Fruit fly (Drosophila melanogaster) whole organism, embryonic: ENCODE results near the gene Coq7.

ENCODE experiments used
- CG10274 ChIP-seq: fragments of 200-800 bp; sonication (Bioruptor generic); optimal IDR thresholded peaks from 3 replicates; lab custom pipeline; 2017; ENCODE audit warnings: missing biosample characterization, mild to moderate bottlenecking, missing genetic modification characterization
- CG10321 ChIP-seq: fragments of 200-800 bp; sonication (Bioruptor generic); IDR thresholded peaks from 2 replicates; pipeline ENCODE4 v1.3.6; 2022; ENCODE audit warnings: missing biosample characterization, missing genetic modification characterization
- CG10565 ChIP-seq: fragments of 200-800 bp; sonication (Bioruptor generic); optimal IDR thresholded peaks from 3 replicates; lab custom pipeline; 2016; ENCODE audit warnings: missing biosample characterization, mild to moderate bottlenecking, missing genetic modification characterization
- CG11504 ChIP-seq: fragments of 200-800 bp; sonication (Bioruptor generic); optimal IDR thresholded peaks from 3 replicates; lab custom pipeline; 2019; ENCODE audit warnings: missing biosample characterization, mild to moderate bottlenecking, missing genetic modification characterization, moderate library complexity
- CG12071 ChIP-seq: fragments of 200-800 bp; sonication (Bioruptor generic); optimal IDR thresholded peaks from 3 replicates; lab custom pipeline; 2018; ENCODE audit warnings: missing biosample characterization, mild to moderate bottlenecking, missing genetic modification characterization
- CG1233 ChIP-seq: fragments of 200-800 bp; sonication (Bioruptor generic); optimal IDR thresholded peaks from 4 replicates; lab custom pipeline; 2018; ENCODE audit warnings: missing biosample characterization, mild to moderate bottlenecking, missing genetic modification characterization
- CG13624 ChIP-seq: fragments of 200-800 bp; sonication (Bioruptor generic); optimal IDR thresholded peaks from 2 replicates; lab custom pipeline; 2016; ENCODE audit warnings: missing biosample characterization, missing genetic modification characterization
- CG16813 ChIP-seq: fragments of 200-800 bp; sonication (Bioruptor generic); IDR thresholded peaks from 3 replicates; pipeline ENCODE4 v1.3.6; 2022; ENCODE audit warnings: missing biosample characterization, missing genetic modification characterization; ENCODE audit not compliant: partially characterized antibody
- CG17829 ChIP-seq: fragments of 200-800 bp; optimal IDR thresholded peaks from 2 replicates; lab custom pipeline; 2019; ENCODE audit warnings: missing biosample characterization, mild to moderate bottlenecking, missing genetic modification characterization, moderate library complexity
- CG2116 ChIP-seq: fragments of 200-800 bp; sonication (Bioruptor generic); optimal IDR thresholded peaks from 3 replicates; lab custom pipeline; 2018; ENCODE audit warnings: missing biosample characterization, mild to moderate bottlenecking, missing genetic modification characterization
- CG2199 ChIP-seq: fragments of 200-800 bp; sonication (Bioruptor generic); IDR thresholded peaks from 3 replicates; pipeline ENCODE4 v1.3.6; 2022; ENCODE audit warnings: missing biosample characterization, missing genetic modification characterization
- CG2202 ChIP-seq: fragments of 200-800 bp; sonication (Bioruptor generic); optimal IDR thresholded peaks from 2 replicates; lab custom pipeline; 2018; ENCODE audit warnings: missing biosample characterization, mild to moderate bottlenecking, missing genetic modification characterization
- CG30020 ChIP-seq: fragments of 200-800 bp; optimal IDR thresholded peaks from 2 replicates; lab custom pipeline; 2019; ENCODE audit warnings: missing biosample characterization, mild to moderate bottlenecking, missing genetic modification characterization, moderate library complexity
- CG3163 ChIP-seq: fragments of 200-800 bp; sonication (Bioruptor generic); optimal IDR thresholded peaks from 3 replicates; lab custom pipeline; 2016; ENCODE audit warnings: missing biosample characterization, missing genetic modification characterization
- CG6272 ChIP-seq: fragments of 200-800 bp; sonication (Bioruptor generic); IDR thresholded peaks from 2 replicates; pipeline ENCODE4 v1.3.6; 2022; ENCODE audit warnings: missing biosample characterization, missing genetic modification characterization
- CG6654 ChIP-seq: fragments of 200-800 bp; sonication (Bioruptor generic); optimal IDR thresholded peaks from 2 replicates; lab custom pipeline; 2017; ENCODE audit warnings: missing biosample characterization, mild to moderate bottlenecking, missing genetic modification characterization
- CG6791 ChIP-seq: fragments of 200-800 bp; sonication (Bioruptor generic); IDR thresholded peaks from 3 replicates; pipeline ENCODE4 v1.3.6; 2022; ENCODE audit warnings: missing biosample characterization, missing genetic modification characterization; ENCODE audit not compliant: partially characterized antibody
- CG7928 ChIP-seq: fragments of 200-800 bp; sonication (Bioruptor generic); optimal IDR thresholded peaks from 2 replicates; lab custom pipeline; 2017; ENCODE audit warnings: missing biosample characterization, mild to moderate bottlenecking, missing genetic modification characterization
- CG7963 ChIP-seq: fragments of 200-800 bp; sonication (Bioruptor generic); IDR thresholded peaks from 3 replicates; pipeline ENCODE4 v1.3.6; 2022; ENCODE audit warnings: missing biosample characterization, missing genetic modification characterization; ENCODE audit not compliant: partially characterized antibody
- CG8089 ChIP-seq: fragments of 200-800 bp; sonication (Bioruptor generic); optimal IDR thresholded peaks from 3 replicates; lab custom pipeline; 2016; ENCODE audit warnings: missing biosample characterization, missing genetic modification characterization
- CG8765 ChIP-seq: fragments of 200-800 bp; sonication (Bioruptor generic); IDR thresholded peaks from 2 replicates; pipeline ENCODE4 v1.3.6; 2022; ENCODE audit warnings: missing biosample characterization, missing genetic modification characterization
- D19B ChIP-seq: fragments of 200-800 bp; sonication (Bioruptor generic); optimal IDR thresholded peaks from 2 replicates; lab custom pipeline; 2017; ENCODE audit warnings: missing biosample characterization, mild to moderate bottlenecking, missing genetic modification characterization
- Doc3 ChIP-seq: fragments of 200-800 bp; sonication (Bioruptor generic); IDR thresholded peaks from 3 replicates; pipeline ENCODE4 v1.3.6; 2022; ENCODE audit warnings: missing biosample characterization, missing genetic modification characterization; ENCODE audit not compliant: partially characterized antibody
- Dref ChIP-seq: fragments of 200-800 bp; sonication (Bioruptor generic); IDR thresholded peaks from 2 replicates; pipeline ENCODE4 v1.3.6; 2022; ENCODE audit warnings: missing biosample characterization, missing genetic modification characterization
- E2f1 ChIP-seq: fragments of 200-800 bp; sonication (Bioruptor generic); IDR thresholded peaks from 2 replicates; pipeline ENCODE4 v1.3.6; 2022; ENCODE audit warnings: missing biosample characterization, missing genetic modification characterization
- Elba2 ChIP-seq: fragments of 200-800 bp; sonication (Bioruptor generic); optimal IDR thresholded peaks from 3 replicates; lab custom pipeline; 2016; ENCODE audit warnings: missing biosample characterization, missing genetic modification characterization
- Hmx ChIP-seq: fragments of 200-800 bp; sonication (Bioruptor generic); optimal IDR thresholded peaks from 2 replicates; lab custom pipeline; 2016; ENCODE audit warnings: missing biosample characterization, missing genetic modification characterization
- Hr39 ChIP-seq: fragments of >200 bp; optimal IDR thresholded peaks from 2 replicates; lab custom pipeline; 2017
- MBD-R2 ChIP-seq: fragments of 200-800 bp; sonication (Bioruptor generic); IDR thresholded peaks from 2 replicates; pipeline ENCODE4 v1.3.6; 2022; ENCODE audit warnings: missing biosample characterization, missing genetic modification characterization
- Mad ChIP-seq: fragments of 200-800 bp; sonication (Bioruptor generic); optimal IDR thresholded peaks from 2 replicates; lab custom pipeline; 2016; ENCODE audit warnings: missing biosample characterization, missing genetic modification characterization
- Max ChIP-seq: fragments of 200-800 bp; sonication (Bioruptor generic); optimal IDR thresholded peaks from 2 replicates; lab custom pipeline; 2016; ENCODE audit warnings: missing biosample characterization, mild to moderate bottlenecking, missing genetic modification characterization
- Mrtf ChIP-seq: fragments of 200-800 bp; sonication (Bioruptor generic); IDR thresholded peaks from 3 replicates; pipeline ENCODE4 v1.3.6; 2022; ENCODE audit warnings: missing biosample characterization, missing genetic modification characterization
- Nf-YB ChIP-seq: fragments of 200-800 bp; sonication (Bioruptor generic); optimal IDR thresholded peaks from 3 replicates; lab custom pipeline; 2019; ENCODE audit warnings: missing biosample characterization, mild to moderate bottlenecking, missing genetic modification characterization, moderate library complexity
- Scr ChIP-seq: fragments of 200-800 bp; sonication (Bioruptor generic); IDR thresholded peaks from 2 replicates; pipeline ENCODE4 v1.3.6; 2022; ENCODE audit warnings: missing biosample characterization, missing genetic modification characterization; ENCODE audit not compliant: partially characterized antibody
- Usf ChIP-seq: fragments of 200-800 bp; sonication (Bioruptor generic); optimal IDR thresholded peaks from 2 replicates; lab custom pipeline; 2017; ENCODE audit warnings: missing genotype, missing biosample characterization, missing genetic modification characterization
- ab ChIP-seq: fragments of 200-800 bp; sonication (Bioruptor generic); optimal IDR thresholded peaks from 2 replicates; lab custom pipeline; 2016; ENCODE audit warnings: missing biosample characterization, missing genetic modification characterization
- bigmax ChIP-seq: fragments of 200-800 bp; sonication (Bioruptor generic); optimal IDR thresholded peaks from 2 replicates; lab custom pipeline; 2018; ENCODE audit warnings: missing biosample characterization, mild to moderate bottlenecking, missing genetic modification characterization
- corto ChIP-seq: fragments of 200-800 bp; sonication (Bioruptor generic); optimal IDR thresholded peaks from 2 replicates; lab custom pipeline; 2016; ENCODE audit warnings: missing biosample characterization, mild to moderate bottlenecking, missing genetic modification characterization, moderate library complexity
- croc ChIP-seq: fragments of 200-800 bp; sonication (Bioruptor generic); conservative IDR thresholded peaks from 3 replicates; pipeline ENCODE4 v1.3.6; 2022; ENCODE audit warnings: missing biosample characterization, missing genetic modification characterization
- emc ChIP-seq: fragments of 200-800 bp; sonication (Bioruptor generic); optimal IDR thresholded peaks from 2 replicates; lab custom pipeline; 2016; ENCODE audit warnings: missing biosample characterization, missing genetic modification characterization
- esg ChIP-seq: fragments of 200-800 bp; sonication (Bioruptor generic); conservative IDR thresholded peaks from 2 replicates; pipeline ENCODE4 v1.3.6; 2022; ENCODE audit warnings: missing biosample characterization, missing genetic modification characterization
- gem ChIP-seq: fragments of 200-800 bp; sonication (Bioruptor generic); optimal IDR thresholded peaks from 2 replicates; lab custom pipeline; 2019; ENCODE audit warnings: missing biosample characterization, mild to moderate bottlenecking, missing genetic modification characterization, moderate library complexity
- hbn ChIP-seq: fragments of 200-800 bp; sonication (Bioruptor generic); IDR thresholded peaks from 2 replicates; pipeline ENCODE4 v1.3.6; 2022; ENCODE audit warnings: missing biosample characterization, missing genetic modification characterization; ENCODE audit not compliant: partially characterized antibody
- jumu ChIP-seq: fragments of 200-800 bp; sonication (Bioruptor generic); optimal IDR thresholded peaks from 3 replicates; lab custom pipeline; 2016; ENCODE audit warnings: missing biosample characterization, missing genetic modification characterization
- ken ChIP-seq: fragments of 200-800 bp; sonication (Bioruptor generic); IDR thresholded peaks from 3 replicates; pipeline ENCODE4 v1.3.6; 2022; ENCODE audit warnings: missing biosample characterization, missing genetic modification characterization
- pnt ChIP-seq: fragments of 200-800 bp; sonication (Bioruptor generic); optimal IDR thresholded peaks from 3 replicates; lab custom pipeline; 2016; ENCODE audit warnings: missing biosample characterization, missing genetic modification characterization
- prd ChIP-seq, 3 experiments: fragments of >200 bp in 2 of 3; fragments of 200-800 bp in 1 of 3; sonication (Bioruptor generic) in 1 of 3; optimal IDR thresholded peaks in 2 of 3; IDR thresholded peaks in 1 of 3; 2 replicates in 2 of 3; 3 replicates in 1 of 3; pipeline versions ENCODE4 v1.3.6 to Lab custom; 2017 to 2022; ENCODE audit warnings: missing biosample characterization in 1 of 3, missing genetic modification characterization in 1 of 3
- pros ChIP-seq: fragments of 200-800 bp; sonication (Bioruptor generic); optimal IDR thresholded peaks from 3 replicates; lab custom pipeline; 2019; ENCODE audit warnings: missing biosample characterization, mild to moderate bottlenecking, missing genetic modification characterization, moderate library complexity
- sc ChIP-seq, 3 experiments: fragments of >200 bp in 2 of 3; fragments of 200-800 bp in 1 of 3; sonication (Bioruptor generic) in 1 of 3; optimal IDR thresholded peaks; 2 replicates in 2 of 3; 3 replicates in 1 of 3; lab custom pipeline; 2017; ENCODE audit warnings: mild to moderate bottlenecking in 1 of 3, missing biosample characterization in 1 of 3, missing genetic modification characterization in 1 of 3, missing genetic modification reagents in 1 of 3
- zfh1 ChIP-seq: fragments of 200-800 bp; sonication (Bioruptor generic); IDR thresholded peaks from 3 replicates; pipeline ENCODE4 v1.3.6; 2022; ENCODE audit warnings: missing biosample characterization, missing genetic modification characterization

Coq7 gene

dm6 chrX:6820703-6821102 lies 49.7 kb downstream of the Coq7 start, which contains the start of the genes Nf-YC and xit (continued):
- TF ChIP-seq hbn (GFP tag; lab: Robert Waterston, UW) (peak; percentile 51; the same call in 1 of the 2 replicates), MBD-R2 (GFP tag; lab: Robert Waterston, UW) (peak; percentile 95), CG2202 (tag; lab: Kevin White, UChicago) (no peak), CG8765 (GFP tag; lab: Robert Waterston, UW) (no peak), CG17829 (tag; lab: Kevin White, UChicago) (peak; percentile 26), Mad (no peak), ab (GFP tag; lab: Kevin White, UChicago) (no peak), pnt (GFP tag; lab: Kevin White, UChicago) (no peak), CG8089 (GFP tag; lab: Kevin White, UChicago) (no peak), prd (optimal IDR thresholded peaks at IDR 0.05; lab: Kevin White, UChicago) (no peak), prd (GFP tag; IDR thresholded peaks at IDR 0.05; lab: Robert Waterston, UW) (0 out of 3 replicates have a peak, but pooled peaks have one; percentile 17), Nf-YB (GFP tag; lab: Kevin White, UChicago) (no peak), CG10565 (GFP tag; lab: Kevin White, UChicago) (no peak), CG12071 (GFP tag; lab: Kevin White, UChicago) (no peak), CG6791 (GFP tag; lab: Robert Waterston, UW) (0 out of 3 replicates have a peak, but pooled peaks have one; percentile 62), CG3163 (GFP tag; lab: Kevin White, UChicago) (no peak), CG7963 (GFP tag; lab: Robert Waterston, UW) (0 out of 3 replicates have a peak, but pooled peaks have one; percentile 22), Scr (peak; percentile 59), CG13624 (GFP tag; lab: Kevin White, UChicago) (peak; percentile 39), corto (no peak), CG10321 (no peak), Hr39 (lab: Kevin White, UChicago) (no peak), Doc3 (peak; percentile 35; the same call in 1 of the 3 replicates), CG2116 (GFP tag; lab: Kevin White, UChicago) (peak; percentile 65), CG30020 (peak; percentile 64), CG2199 (GFP tag; lab: Robert Waterston, UW) (no peak), CG6272 (no peak), CG7928 (GFP tag; lab: Kevin White, UChicago) (no peak), bigmax (no peak), D19B (GFP tag; lab: Kevin White, UChicago) (no peak), CG16813 (GFP tag; lab: Robert Waterston, UW) (peak; percentile 64), Elba2 (GFP tag; lab: Kevin White, UChicago) (peak; percentile 40), pros (GFP tag; lab: Kevin White, UChicago) (no peak), CG1233 (GFP tag; lab: Kevin White, UChicago) (no peak), zfh1 (GFP tag; lab: Robert Waterston, UW) (peak; percentile 22; the same call in 1 of the 3 replicates), Mrtf (GFP tag; lab: Robert Waterston, UW) (no peak), CG6654 (GFP tag; lab: Kevin White, UChicago) (no peak), CG10274 (GFP tag; lab: Kevin White, UChicago) (no peak), Usf (GFP tag; lab: Kevin White, UChicago) (no peak), CG11504 (tag; lab: Kevin White, UChicago) (no peak), emc (GFP tag; lab: Kevin White, UChicago) (no peak), sc (optimal IDR thresholded peaks at IDR 0.05; lab: Kevin White, UChicago) (no peak), sc (GFP tag; optimal IDR thresholded peaks at IDR 0.05; lab: Kevin White, UChicago) (no peak), jumu (GFP tag; lab: Kevin White, UChicago) (no peak), gem (tag; lab: Kevin White, UChicago) (no peak), croc (GFP tag; lab: Robert Waterston, UW) (no peak), Hmx (GFP tag; lab: Kevin White, UChicago) (no peak), E2f1 (GFP tag; lab: Robert Waterston, UW) (no peak), Dref (GFP tag; lab: Robert Waterston, UW) (peak; percentile 91), ken (no peak), Max (GFP tag; lab: Kevin White, UChicago) (no peak), esg (GFP tag; lab: Robert Waterston, UW) (no peak)
